Fruit fly (Drosophila melanogaster): ENCODE measurements around the gene CG11843.

The CG11843 gene

dm6 chr3R:29074001-29074609 is 20.0 kb downstream of the CG11843 start:
- TF ChIP-seq CG8478 (optimal IDR thresholded peaks at IDR 0.05) (no peak), CTCF (optimal IDR thresholded peaks at IDR 0.05) (no peak)

DNA sequence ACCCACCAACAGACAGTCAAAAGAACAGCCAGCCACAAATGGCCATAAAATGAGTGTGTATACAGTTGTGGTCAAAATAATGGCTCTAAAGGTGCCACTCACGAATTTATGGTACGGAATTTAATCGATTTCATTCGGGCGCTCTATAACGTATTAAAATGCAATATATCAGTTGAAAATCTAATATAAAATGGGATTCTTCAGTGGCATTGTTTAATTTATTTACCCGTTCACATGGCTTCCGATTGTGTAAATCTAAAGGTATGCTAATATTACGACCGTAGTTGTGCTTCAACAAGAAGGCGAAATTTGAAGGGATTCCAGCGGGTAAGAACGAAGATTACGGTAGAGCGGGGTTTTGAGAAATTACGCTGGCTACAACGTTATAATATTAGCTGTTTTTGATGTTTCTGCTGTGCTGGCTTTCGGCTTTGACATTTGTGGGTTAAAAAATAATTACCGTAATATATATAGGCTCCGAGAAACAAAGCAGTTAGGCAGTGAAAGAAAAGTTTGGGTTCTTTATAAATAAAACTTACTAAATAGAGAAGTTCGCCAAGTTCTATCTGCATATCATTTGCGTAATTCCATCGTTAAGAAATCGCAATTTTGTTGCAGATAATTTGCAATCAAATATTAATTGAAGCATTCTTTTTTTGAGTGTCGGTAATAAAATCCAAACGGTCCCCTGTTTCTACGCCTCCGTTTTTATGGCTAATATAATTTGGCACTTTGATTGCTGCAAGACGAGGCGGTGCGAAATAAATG is 21.7 kb downstream of the CG11843 start:
- no peak for TF ChIP-seq CTCF (optimal IDR thresholded peaks at IDR 0.05)
- TF ChIP-seq CG8478 (optimal IDR thresholded peaks at IDR 0.05) = no peak

- TF ChIP-seq CG8478 (optimal IDR thresholded peaks at IDR 0.05) (no peak), CTCF (optimal IDR thresholded peaks at IDR 0.05) (no peak)
These were observed 22.5 kb downstream of the CG11843 start for dm6 chr3R:29076609-29077008.

DNA sequence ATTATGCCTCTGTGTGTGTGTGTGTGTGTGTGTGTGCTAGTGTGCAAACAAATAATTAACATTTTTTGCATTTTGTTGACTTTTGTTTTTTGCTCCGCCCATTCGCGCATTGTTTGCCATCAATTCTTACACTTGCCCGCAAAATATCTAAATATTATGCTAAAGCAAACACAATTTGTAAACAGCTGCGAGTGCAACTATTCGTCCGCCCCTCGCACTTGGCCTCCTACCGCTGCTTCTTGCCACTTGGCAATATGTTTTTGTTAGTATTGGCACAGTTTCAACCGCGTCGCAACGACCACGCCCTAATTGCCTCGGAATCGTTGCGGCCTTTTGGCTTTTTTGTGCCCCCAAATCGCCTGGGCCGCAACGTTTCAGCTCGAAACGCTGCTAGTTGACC is 23.4 kb downstream of the CG11843 start:
- no peak for TF ChIP-seq CTCF (optimal IDR thresholded peaks at IDR 0.05)
- no peak for TF ChIP-seq CG8478 (optimal IDR thresholded peaks at IDR 0.05)

DNA sequence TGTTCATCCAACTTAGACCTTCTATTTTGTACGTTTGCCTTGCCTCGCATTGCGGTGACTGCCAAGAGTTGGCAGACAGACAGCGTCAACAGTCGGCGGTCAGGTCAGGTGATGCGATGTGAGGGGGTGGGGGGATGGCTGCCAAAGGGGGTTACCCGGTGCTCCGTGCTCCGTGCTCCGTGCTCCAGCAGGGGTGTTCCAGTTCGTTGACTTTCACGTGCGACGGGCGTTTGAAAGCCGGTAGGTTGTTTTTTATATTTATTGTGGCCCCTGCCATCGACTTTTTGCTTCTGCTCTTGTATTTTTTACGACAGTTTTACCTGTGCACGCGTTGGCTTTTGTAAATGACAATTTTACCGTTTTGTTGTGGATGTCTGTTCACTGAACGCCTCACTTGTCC is 27.9 kb downstream of the CG11843 start:
- no peak for TF ChIP-seq CTCF (optimal IDR thresholded peaks at IDR 0.05)
- no peak for TF ChIP-seq CG8478 (optimal IDR thresholded peaks at IDR 0.05)

DNA sequence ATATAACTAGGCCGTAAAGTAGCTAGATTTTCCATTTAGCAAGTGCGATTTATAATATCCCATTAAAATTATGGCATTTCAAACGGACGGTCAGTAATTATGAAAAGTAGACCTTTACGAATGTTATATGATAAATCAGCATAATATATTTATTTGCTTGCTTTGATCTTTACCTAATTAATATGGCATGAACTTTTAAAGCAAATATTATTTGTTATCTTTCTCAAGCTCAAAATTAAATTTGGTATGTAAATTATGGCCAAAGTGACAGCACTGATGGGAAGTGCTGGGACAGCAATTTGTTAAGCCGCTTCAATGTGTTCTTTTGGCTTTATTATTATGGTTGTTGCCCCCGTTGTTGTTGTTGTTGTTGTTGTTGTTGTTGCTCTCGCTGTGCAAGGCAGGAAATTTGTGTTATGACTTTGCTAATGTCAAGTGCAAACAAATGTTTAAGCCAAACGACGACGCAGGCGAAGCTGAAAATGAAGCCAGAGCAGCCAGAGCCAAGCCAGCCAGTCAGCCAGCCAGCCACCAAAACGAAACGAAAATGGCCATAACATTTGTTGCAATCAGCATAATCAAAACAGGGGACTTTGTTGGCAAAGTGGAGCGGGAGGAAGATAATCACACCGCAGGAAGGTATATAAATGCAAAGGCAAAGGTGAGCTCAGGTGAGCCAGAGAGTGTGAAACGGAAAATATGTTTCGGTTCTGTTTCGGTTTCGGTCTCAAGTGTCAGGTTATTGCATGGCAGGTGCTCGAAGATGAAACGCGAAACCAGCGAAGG is 28.6 kb downstream of the CG11843 start:
- TF ChIP-seq CG8478 (optimal IDR thresholded peaks at IDR 0.05) (no peak), CTCF (optimal IDR thresholded peaks at IDR 0.05) (no peak)

DNA sequence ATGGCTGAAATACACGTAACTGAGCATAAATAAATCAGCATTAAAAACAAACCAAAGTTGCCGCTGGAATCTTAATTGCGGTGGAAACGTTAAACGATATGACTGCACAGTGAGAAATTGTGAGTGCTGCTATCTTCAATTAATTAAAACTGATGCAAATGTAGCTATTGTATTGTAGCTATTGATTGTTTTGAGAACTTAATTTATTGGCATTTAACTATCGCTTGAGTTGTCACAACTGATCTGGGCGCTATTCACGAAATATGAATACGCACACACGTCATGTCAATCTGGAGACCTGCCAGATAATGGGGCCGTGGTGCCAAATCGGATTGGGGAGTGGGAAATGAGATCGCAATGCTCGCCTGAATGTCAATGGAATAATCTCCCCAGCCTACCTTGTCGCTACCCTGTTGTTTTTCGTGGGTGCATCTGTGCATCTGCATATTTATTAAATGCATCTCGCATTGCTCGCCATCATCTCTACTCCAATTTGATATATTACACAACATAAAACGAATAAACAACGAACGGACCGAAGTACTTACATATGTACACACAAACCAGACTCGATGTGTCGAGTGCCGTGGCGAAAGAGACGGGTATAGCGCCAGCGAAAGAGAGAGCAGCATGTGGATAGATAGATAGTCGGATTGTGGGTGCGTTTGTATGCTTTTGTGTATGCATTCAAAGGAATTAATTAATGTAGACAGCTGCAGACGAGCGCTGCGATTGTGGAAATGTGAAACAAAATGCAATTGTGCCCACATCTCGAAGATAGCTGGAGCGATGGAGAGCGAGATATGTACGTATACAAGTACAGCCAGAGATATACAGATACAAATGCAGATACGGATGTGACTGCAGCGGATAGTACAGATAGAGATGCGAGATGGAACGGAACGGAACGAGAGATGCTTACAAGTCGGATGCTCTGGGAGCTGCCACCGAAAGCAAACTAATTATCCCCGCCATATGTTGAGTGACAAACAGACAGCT is 29.6 kb downstream of the CG11843 start:
- TF ChIP-seq CTCF (optimal IDR thresholded peaks at IDR 0.05) (no peak), CG8478 (optimal IDR thresholded peaks at IDR 0.05) (no peak)

DNA sequence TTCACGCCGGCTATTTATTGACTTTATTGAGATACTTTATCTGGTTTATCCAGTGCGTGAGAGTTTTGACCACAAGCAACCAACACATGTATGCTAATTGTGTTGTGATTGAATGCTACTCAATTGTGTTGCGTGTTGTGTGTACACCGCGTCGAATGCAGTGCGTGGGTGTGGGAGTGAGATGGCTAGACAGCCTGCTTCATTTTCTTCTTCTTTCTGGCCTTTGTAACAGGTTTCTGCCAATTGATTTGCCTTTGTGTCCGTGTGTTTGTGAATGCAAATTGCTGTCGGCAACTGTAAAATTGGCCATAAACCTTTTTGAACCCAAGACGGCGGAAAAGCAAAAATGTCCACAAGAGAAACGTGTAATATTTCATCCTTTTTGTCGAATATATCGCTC is 32.7 kb downstream of the CG11843 start:
- no peak for TF ChIP-seq CTCF (optimal IDR thresholded peaks at IDR 0.05)
- TF ChIP-seq CG8478 (optimal IDR thresholded peaks at IDR 0.05) = no peak

- TF ChIP-seq CG8478 (optimal IDR thresholded peaks at IDR 0.05) = no peak
- peak; percentile 80 to 84 for TF ChIP-seq CTCF (optimal IDR thresholded peaks at IDR 0.05)
These were observed 33.2 kb downstream of the CG11843 start for dm6 chr3R:29087302-29087782.

- no peak for TF ChIP-seq CG8478 (optimal IDR thresholded peaks at IDR 0.05)
- TF ChIP-seq CTCF (optimal IDR thresholded peaks at IDR 0.05) = peak in 1 of 2 experiments; percentile 35
These were observed 33.9 kb downstream of the CG11843 start for dm6 chr3R:29087926-29088487.

DNA sequence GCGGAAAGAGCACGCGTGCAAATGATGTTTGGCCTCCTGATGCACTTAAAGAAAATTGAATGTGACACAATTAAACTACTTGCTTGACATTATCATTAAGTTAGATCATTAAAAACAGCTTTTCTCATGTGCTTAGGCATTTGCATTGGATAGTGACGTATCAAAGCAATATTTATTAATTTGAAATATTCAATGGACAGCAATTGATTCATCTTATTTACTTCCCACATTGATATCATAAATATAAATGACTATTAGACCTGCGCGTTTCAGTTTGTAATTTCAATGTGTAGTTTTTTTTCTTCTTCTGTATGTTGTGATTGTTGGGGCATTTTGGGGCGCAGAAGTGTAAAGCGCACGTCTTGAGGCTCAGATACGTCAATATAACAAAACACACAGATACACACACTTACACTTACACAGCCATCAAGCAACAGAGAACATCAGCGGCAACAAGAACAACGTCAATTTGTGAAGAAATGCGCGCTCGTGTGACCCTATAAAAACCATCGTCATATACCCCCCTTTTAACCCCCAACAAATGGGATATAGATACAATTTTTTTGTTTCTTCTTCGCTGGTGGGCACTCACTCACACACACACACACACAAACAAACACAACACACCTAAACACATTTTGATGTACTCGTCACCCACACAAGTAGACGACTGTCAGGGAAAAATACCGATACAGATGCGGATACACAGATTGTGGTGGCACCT is 35.0 kb downstream of the CG11843 start:
- TF ChIP-seq CG8478 (optimal IDR thresholded peaks at IDR 0.05) (no peak), CTCF (optimal IDR thresholded peaks at IDR 0.05) (no peak)

DNA sequence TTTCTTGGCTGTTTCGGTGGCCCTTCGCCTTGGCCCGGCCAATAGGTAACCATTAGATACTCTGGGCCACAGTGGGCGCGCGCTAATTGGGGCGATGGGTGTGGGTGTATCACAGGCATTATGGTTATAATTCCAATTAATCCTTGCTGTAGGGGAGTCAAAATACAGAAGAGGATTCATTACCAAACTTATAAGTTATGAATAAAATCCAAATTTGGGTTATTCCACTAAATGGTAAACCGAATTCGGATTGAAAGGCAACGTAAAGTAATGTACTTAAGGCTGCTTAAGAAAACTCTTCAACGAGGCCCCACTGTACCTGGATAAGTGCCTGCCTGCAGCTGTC is 35.5 kb downstream of the CG11843 start:
- no peak for TF ChIP-seq CG8478 (optimal IDR thresholded peaks at IDR 0.05)
- TF ChIP-seq CTCF (optimal IDR thresholded peaks at IDR 0.05) = no peak

- TF ChIP-seq CTCF (optimal IDR thresholded peaks at IDR 0.05) (no peak), CG8478 (optimal IDR thresholded peaks at IDR 0.05) (no peak)
These were observed 37.5 kb downstream of the CG11843 start for dm6 chr3R:29091609-29092008.

- TF ChIP-seq CTCF (optimal IDR thresholded peaks at IDR 0.05) (no peak), CG8478 (optimal IDR thresholded peaks at IDR 0.05) (no peak)
These were observed 40.0 kb downstream of the CG11843 start for dm6 chr3R:29094152-29094551.

All from S2 (cell line).